Worm (Caenorhabditis elegans): ENCODE results near the gene del-8.

DNA sequence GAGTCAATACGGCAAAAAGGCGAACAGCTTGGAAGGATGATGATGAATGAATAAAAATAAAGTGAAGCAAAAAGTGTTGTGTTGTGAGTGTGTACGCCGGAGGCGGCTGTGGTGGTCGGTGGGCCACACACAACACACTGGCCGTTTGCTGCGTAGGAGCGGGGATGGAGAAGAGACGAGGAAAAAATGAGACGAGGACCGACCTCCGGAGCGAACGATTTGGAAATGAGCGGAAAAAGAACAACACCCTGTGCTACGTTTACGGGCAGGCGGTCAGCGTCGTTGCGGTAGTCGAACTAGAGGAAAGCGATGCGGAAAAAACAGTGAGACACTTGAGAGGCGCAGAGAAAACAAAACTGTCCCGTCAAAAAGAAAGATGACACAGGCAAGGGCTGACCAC, 47.9 kb downstream of the del-8 start:
- TF ChIP-seq ama-1 (optimal IDR thresholded peaks at IDR 0.05) (no peak), lsy-2 (tag; optimal IDR thresholded peaks at IDR 0.05) (no peak), lin-11 (tag; optimal IDR thresholded peaks at IDR 0.05) (no peak), ZK546.5 (tag; optimal IDR thresholded peaks at IDR 0.05) (no peak), nhr-11 (tag; optimal IDR thresholded peaks at IDR 0.05) (no peak), mdl-1 (tag; optimal IDR thresholded peaks at IDR 0.05) (no peak), ceh-82 (tag; optimal IDR thresholded peaks at IDR 0.05) (no peak), ztf-4 (tag; optimal IDR thresholded peaks at IDR 0.05) (no peak), unc-39 (tag; optimal IDR thresholded peaks at IDR 0.05) (no peak), blmp-1 (tag; optimal IDR thresholded peaks at IDR 0.05; ENCODE audit: insufficient read depth) (no peak), nhr-237 (tag; optimal IDR thresholded peaks at IDR 0.05) (no peak), snpc-4 (tag; optimal IDR thresholded peaks at IDR 0.05) (no peak)
